Fruit fly (Drosophila melanogaster): ENCODE results near the gene CG31178.

Gene CG31178

DNA sequence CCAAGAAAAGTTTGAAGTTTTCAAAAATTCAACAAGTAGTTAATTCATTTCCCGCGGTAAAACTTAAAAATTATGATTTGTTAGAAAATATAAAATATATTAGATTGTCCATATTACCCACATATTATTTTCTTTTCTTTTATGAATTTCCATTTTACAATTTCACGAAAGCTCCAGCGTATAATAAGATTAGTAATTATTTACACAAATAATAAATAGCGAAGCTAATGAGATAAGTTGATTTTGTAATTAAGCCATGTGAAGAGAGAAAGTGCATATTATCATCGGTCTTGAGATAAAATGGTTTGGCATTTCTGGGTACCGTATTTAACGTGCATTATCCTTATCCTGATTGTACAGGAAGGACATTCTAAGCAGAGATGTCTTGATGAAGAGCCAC lies 38.0 kb downstream of the CG31178 start, which contains the start of gene Qsox3:
Gene Qsox3 (plus strand): TSS at position 301 of the 400 bp plus-strand sequence.
- TF ChIP-seq psq (optimal IDR thresholded peaks at IDR 0.05) (no peak), ttk (optimal IDR thresholded peaks at IDR 0.05) (no peak), h (optimal IDR thresholded peaks at IDR 0.05) (no peak), Sin3A (optimal IDR thresholded peaks at IDR 0.05) (no peak), Myc (optimal IDR thresholded peaks at IDR 0.05) (no peak), insv (optimal IDR thresholded peaks at IDR 0.05) (no peak)

DNA sequence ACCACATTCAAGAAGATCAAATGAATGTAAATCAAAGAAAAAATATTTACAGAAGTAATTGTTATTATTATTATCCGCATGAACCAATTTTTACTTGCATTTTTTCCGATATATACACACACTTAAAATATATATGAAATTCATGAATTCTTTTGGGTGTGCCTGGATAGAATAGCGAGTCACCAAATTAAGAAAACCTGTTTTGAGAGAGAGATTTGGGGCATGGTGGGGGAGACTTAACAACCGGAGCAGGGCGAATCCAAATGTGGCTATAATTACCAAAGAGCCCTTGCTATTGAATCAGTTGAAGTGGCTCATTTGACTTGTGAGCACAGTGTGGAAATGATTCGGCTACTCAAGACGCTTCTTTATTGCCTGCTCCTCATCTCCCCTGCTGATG lies 39.9 kb downstream of the CG31178 start, which contains the start of gene Qsox2:
Gene Qsox2 (plus strand): TSS at position 301 of the 400 bp plus-strand sequence.
- TF ChIP-seq Myc (optimal IDR thresholded peaks at IDR 0.05), result no peak
- no peak for TF ChIP-seq h (optimal IDR thresholded peaks at IDR 0.05)
- no peak for TF ChIP-seq psq (optimal IDR thresholded peaks at IDR 0.05)
- no peak for TF ChIP-seq ttk (optimal IDR thresholded peaks at IDR 0.05)
- TF ChIP-seq Sin3A (optimal IDR thresholded peaks at IDR 0.05), result no peak
- no peak for TF ChIP-seq insv (optimal IDR thresholded peaks at IDR 0.05)

DNA sequence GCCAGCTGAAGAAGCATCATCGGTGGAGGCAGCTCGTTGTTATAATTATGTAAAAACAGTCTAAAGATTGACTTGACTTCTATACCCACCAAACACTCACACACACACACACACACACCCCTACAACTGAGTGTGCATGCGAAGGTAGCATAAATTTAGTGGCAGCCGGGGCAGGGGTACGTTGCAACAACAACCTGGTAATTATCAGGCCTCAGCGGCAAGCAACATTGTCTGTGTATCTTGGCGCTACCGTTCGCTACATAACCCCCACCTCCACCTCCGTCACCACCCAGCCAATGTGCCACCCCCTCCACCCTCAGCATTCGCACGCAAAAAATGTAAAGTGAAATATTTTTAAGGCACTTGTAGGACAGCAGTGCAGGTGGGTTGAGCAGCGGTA lies 43.4 kb downstream of the CG31178 start:
- no peak for TF ChIP-seq Sin3A (optimal IDR thresholded peaks at IDR 0.05)
- TF ChIP-seq insv (optimal IDR thresholded peaks at IDR 0.05), result no peak
- no peak for TF ChIP-seq h (optimal IDR thresholded peaks at IDR 0.05)
- no peak for TF ChIP-seq ttk (optimal IDR thresholded peaks at IDR 0.05)
- no peak for TF ChIP-seq Myc (optimal IDR thresholded peaks at IDR 0.05)
- TF ChIP-seq psq (optimal IDR thresholded peaks at IDR 0.05), result no peak

DNA sequence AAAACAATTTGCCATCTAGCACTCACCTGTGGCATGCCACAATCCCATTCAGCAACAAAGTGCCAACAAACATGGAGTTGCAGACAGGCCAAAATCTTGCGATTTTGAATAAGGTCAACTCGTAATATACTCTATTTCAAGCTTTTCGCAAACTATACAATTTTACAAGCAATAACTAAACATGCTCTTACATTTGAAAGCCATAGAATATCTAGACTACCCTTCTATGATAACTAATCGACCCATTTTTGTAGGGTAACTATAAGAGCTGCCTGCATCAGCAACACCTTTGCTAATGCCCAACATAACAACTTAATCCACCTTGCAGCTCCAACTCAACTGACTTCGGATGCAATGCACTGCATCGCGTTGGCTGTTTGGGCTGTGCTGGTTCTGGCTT lies 47.0 kb downstream of the CG31178 start:
- TF ChIP-seq h (optimal IDR thresholded peaks at IDR 0.05) (no peak), Myc (optimal IDR thresholded peaks at IDR 0.05) (no peak), psq (optimal IDR thresholded peaks at IDR 0.05) (no peak), ttk (optimal IDR thresholded peaks at IDR 0.05) (no peak)

DNA sequence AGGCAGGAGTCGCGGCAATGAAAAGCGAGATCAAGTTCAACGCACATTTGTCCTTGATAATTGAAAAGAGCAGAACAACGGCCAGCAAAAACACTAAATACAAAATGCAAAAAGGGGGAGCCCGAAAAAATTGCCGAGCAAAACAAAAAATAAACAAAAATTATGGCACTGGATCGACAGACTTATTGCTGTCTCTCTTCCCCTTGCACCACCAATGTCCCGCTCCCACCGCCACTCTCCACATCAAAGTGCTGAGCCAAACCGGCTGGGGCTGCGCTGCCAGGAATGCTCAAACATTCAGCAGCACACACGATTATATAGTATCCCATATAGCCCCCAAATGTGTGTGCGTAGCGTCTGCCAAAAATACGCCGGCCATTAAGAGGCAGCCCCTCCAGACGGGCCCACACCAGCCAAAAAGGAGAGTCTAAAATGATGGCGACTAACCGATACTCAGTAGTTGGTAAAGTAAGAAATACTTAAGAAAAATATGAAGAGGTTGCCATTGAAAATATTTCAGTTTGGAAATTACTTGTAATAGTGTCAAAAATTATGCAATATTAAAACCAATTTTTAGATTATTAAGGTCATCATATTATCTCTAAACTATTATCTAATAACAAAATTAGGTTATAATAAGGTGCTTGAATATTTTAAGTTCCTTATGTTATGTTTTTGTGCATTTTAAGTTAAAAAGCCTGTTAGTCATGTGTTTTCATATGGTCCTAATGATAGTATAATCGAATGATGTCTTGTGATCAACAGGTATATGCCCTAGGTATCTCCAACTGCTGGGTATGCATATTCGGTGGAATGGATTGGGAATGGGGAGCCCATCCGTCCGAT lies 48.0 kb downstream of the CG31178 start:
- no peak for TF ChIP-seq h (optimal IDR thresholded peaks at IDR 0.05)
- TF ChIP-seq ttk (optimal IDR thresholded peaks at IDR 0.05), result no peak
- TF ChIP-seq Sin3A (optimal IDR thresholded peaks at IDR 0.05), result no peak
- no peak for TF ChIP-seq Myc (optimal IDR thresholded peaks at IDR 0.05)
- TF ChIP-seq psq (optimal IDR thresholded peaks at IDR 0.05), result no peak
- no peak for TF ChIP-seq insv (optimal IDR thresholded peaks at IDR 0.05)

DNA sequence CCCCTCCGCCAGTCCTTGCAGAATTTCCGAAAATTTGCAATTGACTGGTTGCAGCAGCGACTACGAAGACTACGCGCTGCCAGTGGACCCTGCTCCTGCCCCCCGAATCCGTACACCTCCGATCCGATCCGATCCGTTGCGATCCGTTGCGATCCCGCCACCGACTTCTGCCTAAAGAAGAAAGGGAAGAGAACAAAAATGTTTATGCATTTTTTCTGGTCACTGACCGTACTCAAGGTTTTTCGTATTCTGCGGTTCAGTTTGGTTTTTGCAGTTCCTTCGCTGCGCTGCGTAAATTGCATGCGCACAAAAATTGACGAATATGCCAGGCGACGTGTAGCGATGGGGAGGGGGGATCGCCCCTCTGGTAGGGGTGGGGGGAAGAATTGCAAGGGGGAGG lies 48.7 kb downstream of the CG31178 start:
- TF ChIP-seq Sin3A (optimal IDR thresholded peaks at IDR 0.05) (no peak), insv (optimal IDR thresholded peaks at IDR 0.05) (no peak), h (optimal IDR thresholded peaks at IDR 0.05) (no peak), ttk (optimal IDR thresholded peaks at IDR 0.05) (no peak), Myc (optimal IDR thresholded peaks at IDR 0.05) (no peak), psq (optimal IDR thresholded peaks at IDR 0.05) (no peak)

DNA sequence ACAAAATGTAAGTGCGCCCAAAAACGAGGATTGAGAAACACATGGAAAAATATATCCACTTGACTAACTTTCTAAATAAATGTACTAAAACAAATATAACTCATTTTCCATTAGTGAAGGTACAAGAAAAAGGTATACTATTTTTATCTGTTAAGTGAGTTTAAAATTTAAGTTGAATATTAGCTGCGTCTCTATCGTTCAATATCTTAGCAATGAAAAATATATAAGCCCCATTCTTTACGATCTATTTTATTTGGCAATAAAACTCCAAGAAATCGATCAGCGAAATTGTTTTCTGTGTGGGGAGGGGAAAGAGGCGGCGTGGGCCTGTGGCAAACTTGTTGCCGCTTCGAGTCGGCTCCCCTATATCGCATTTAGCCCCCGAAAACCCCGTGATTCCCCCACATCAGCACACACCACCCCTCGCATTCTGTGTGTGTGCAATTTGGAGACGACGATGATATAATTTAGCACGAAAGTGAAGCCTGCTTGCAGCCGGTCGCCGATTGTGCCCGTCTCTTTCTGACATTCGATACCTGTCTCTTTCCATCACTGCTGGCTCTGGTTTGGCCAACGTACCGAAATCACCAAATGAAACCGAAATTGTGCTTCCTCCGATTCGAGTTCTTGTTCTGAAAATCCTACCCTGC lies 49.3 kb downstream of the CG31178 start:
- TF ChIP-seq h (optimal IDR thresholded peaks at IDR 0.05) (no peak), psq (optimal IDR thresholded peaks at IDR 0.05) (no peak), insv (optimal IDR thresholded peaks at IDR 0.05) (no peak), Sin3A (optimal IDR thresholded peaks at IDR 0.05) (no peak), ttk (optimal IDR thresholded peaks at IDR 0.05) (no peak), Myc (optimal IDR thresholded peaks at IDR 0.05) (no peak)

DNA sequence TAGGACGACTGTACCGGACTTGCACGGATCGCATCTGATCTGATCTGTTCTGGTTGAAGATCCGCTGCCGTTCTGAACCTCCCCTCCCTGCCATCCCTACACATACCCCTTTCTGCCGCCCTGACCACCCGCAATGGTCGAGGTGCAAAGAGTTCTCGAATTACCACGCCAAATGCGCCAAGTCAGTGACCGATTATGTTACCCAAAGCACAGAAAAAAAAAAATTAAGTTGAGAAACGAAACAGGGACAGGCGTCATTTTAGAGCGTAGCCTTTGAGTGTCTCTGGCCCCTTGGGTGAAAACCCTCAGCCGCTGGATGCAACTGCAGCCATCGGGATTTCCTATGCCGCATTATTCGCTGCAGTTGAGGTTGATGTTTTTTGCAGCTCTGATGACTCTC lies 50.2 kb downstream of the CG31178 start:
- TF ChIP-seq ttk (optimal IDR thresholded peaks at IDR 0.05), result no peak
- no peak for TF ChIP-seq psq (optimal IDR thresholded peaks at IDR 0.05)
- TF ChIP-seq insv (optimal IDR thresholded peaks at IDR 0.05), result no peak
- TF ChIP-seq Myc (optimal IDR thresholded peaks at IDR 0.05), result no peak
- TF ChIP-seq h (optimal IDR thresholded peaks at IDR 0.05), result no peak
- no peak for TF ChIP-seq Sin3A (optimal IDR thresholded peaks at IDR 0.05)

All from Kc167 (cell line).